Worm (Caenorhabditis elegans) whole organism, mixed stage, embryonic: ENCODE data around the gene T16G12.9.

Experiments
- M03D4.4 ChIP-seq: sonication (generic microtip); optimal IDR thresholded peaks from 2 replicates; lab custom pipeline; 2017; ENCODE audit warnings: mild to moderate bottlenecking, missing genetic modification characterization, missing compliant biosample characterization
- bed-3 ChIP-seq: fragments of 200-800 bp; sonication (Bioruptor generic); optimal IDR thresholded peaks from 3 replicates; lab custom pipeline; 2018; ENCODE audit warnings: mild to moderate bottlenecking, missing genetic modification characterization, moderate library complexity, missing compliant biosample characterization
- blmp-1 ChIP-seq: fragments of 150-350 bp; optimal IDR thresholded peaks from 2 replicates; lab custom pipeline; 2014; ENCODE audit warnings: missing biosample characterization, missing genetic modification characterization
- ceh-39 ChIP-seq: fragments of 150-350 bp; optimal IDR thresholded peaks from 2 replicates; lab custom pipeline; 2014; ENCODE audit warnings: missing biosample characterization, missing genetic modification characterization
- ceh-43 ChIP-seq: fragments of 200-800 bp; sonication (Bioruptor generic); optimal IDR thresholded peaks from 2 replicates; lab custom pipeline; 2018; ENCODE audit warnings: mild to moderate bottlenecking, missing genetic modification characterization, moderate library complexity, missing compliant biosample characterization
- ceh-83 ChIP-seq: fragments of 200-800 bp; sonication (Bioruptor generic); optimal IDR thresholded peaks from 2 replicates; lab custom pipeline; 2018; ENCODE audit warnings: mild to moderate bottlenecking, missing genetic modification characterization, missing compliant biosample characterization
- ces-1 ChIP-seq: fragments of 150-350 bp; optimal IDR thresholded peaks from 2 replicates; lab custom pipeline; 2014; ENCODE audit warnings: missing biosample characterization, missing genetic modification reagents, missing genetic modification characterization
- cnd-1 ChIP-seq: fragments of 200-800 bp; sonication (Bioruptor generic); optimal IDR thresholded peaks from 2 replicates; lab custom pipeline; 2018; ENCODE audit warnings: mild to moderate bottlenecking, missing genetic modification characterization, missing compliant biosample characterization
- drap-1 ChIP-seq: fragments of 200-800 bp; sonication (Bioruptor generic); optimal IDR thresholded peaks from 3 replicates; lab custom pipeline; 2018; ENCODE audit warnings: mild to moderate bottlenecking, missing genetic modification characterization, missing compliant biosample characterization
- elt-1 ChIP-seq: sonication (generic microtip); optimal IDR thresholded peaks from 2 replicates; lab custom pipeline; 2017; ENCODE audit warnings: missing genetic modification characterization, mild to moderate bottlenecking, missing compliant biosample characterization, antibody characterized with exemption, moderate library complexity, borderline replicate concordance; ENCODE audit not compliant: insufficient read depth
- elt-3 ChIP-seq: fragments of 150-350 bp; optimal IDR thresholded peaks from 2 replicates; lab custom pipeline; 2014; ENCODE audit warnings: missing biosample characterization, missing genetic modification characterization
- flh-1 ChIP-seq: fragments of 200-800 bp; sonication (Bioruptor generic); optimal IDR thresholded peaks from 2 replicates; lab custom pipeline; 2018; ENCODE audit warnings: mild to moderate bottlenecking, missing genetic modification characterization, moderate library complexity, missing compliant biosample characterization
- hlh-1 ChIP-seq: fragments of 150-350 bp; optimal IDR thresholded peaks from 2 replicates; lab custom pipeline; 2014; ENCODE audit warnings: missing biosample characterization, missing genetic modification reagents, missing genetic modification characterization
- lin-13 ChIP-seq: fragments of 150-350 bp; optimal IDR thresholded peaks from 2 replicates; lab custom pipeline; 2014; ENCODE audit warnings: missing biosample characterization, missing genetic modification characterization
- lin-32 ChIP-seq: fragments of 200-800 bp; sonication (Bioruptor generic); optimal IDR thresholded peaks from 2 replicates; lab custom pipeline; 2018; ENCODE audit warnings: mild to moderate bottlenecking, missing genetic modification characterization, missing compliant biosample characterization
- mab-5 ChIP-seq: fragments of 150-350 bp; optimal IDR thresholded peaks from 2 replicates; lab custom pipeline; 2014; ENCODE audit warnings: missing biosample characterization, missing genetic modification characterization
- mep-1 ChIP-seq: fragments of 150-350 bp; optimal IDR thresholded peaks from 2 replicates; lab custom pipeline; 2017; ENCODE audit warnings: missing biosample characterization, missing genetic modification reagents, missing genetic modification characterization, inconsistent platforms
- nhr-12 ChIP-seq: fragments of 150-350 bp; optimal IDR thresholded peaks from 2 replicates; lab custom pipeline; 2014; ENCODE audit warnings: missing biosample characterization, missing genetic modification characterization
- nhr-237 ChIP-seq: fragments of 150-350 bp; optimal IDR thresholded peaks from 2 replicates; lab custom pipeline; 2014; ENCODE audit warnings: missing biosample characterization, missing genetic modification characterization
- nhr-28 ChIP-seq: fragments of 150-350 bp; optimal IDR thresholded peaks from 2 replicates; lab custom pipeline; 2014; ENCODE audit warnings: missing biosample characterization, missing genetic modification characterization
- nhr-76 ChIP-seq: sonication (generic microtip); optimal IDR thresholded peaks from 2 replicates; lab custom pipeline; 2017; ENCODE audit warnings: missing biosample characterization, missing genetic modification characterization
- pha-4 ChIP-seq: fragments of 150-350 bp; optimal IDR thresholded peaks from 2 replicates; lab custom pipeline; 2018; ENCODE audit warnings: missing biosample characterization, missing genetic modification reagents, missing genetic modification characterization
- snpc-4 ChIP-seq: fragments of 150-350 bp; optimal IDR thresholded peaks from 2 replicates; lab custom pipeline; 2014; ENCODE audit warnings: missing biosample characterization, missing genetic modification characterization
- tbx-8 ChIP-seq: fragments of 200-800 bp; sonication (Bioruptor generic); optimal IDR thresholded peaks from 2 replicates; lab custom pipeline; 2018; ENCODE audit warnings: mild to moderate bottlenecking, missing genetic modification characterization, moderate library complexity, missing compliant biosample characterization
- unc-120 ChIP-seq: sonication (generic microtip); optimal IDR thresholded peaks from 2 replicates; lab custom pipeline; 2017; ENCODE audit warnings: missing genetic modification characterization, missing compliant biosample characterization; ENCODE audit not compliant: poor library complexity, severe bottlenecking
- unc-39 ChIP-seq: fragments of 150-350 bp; optimal IDR thresholded peaks from 2 replicates; lab custom pipeline; 2014; ENCODE audit warnings: missing biosample characterization, missing genetic modification characterization
- unc-62 ChIP-seq: fragments of 150-350 bp; optimal IDR thresholded peaks from 2 replicates; lab custom pipeline; 2014; ENCODE audit warnings: missing biosample characterization, missing genetic modification reagents, missing genetic modification characterization
- zip-8 ChIP-seq: fragments of 150-350 bp; optimal IDR thresholded peaks from 2 replicates; lab custom pipeline; 2014; ENCODE audit warnings: missing biosample characterization, missing genetic modification characterization

T16G12.9 gene

ce11 chrIII:10114662-10115061, 36.6 kb upstream of the T16G12.9 start, which contains the start of the genes ZK1128.1 and mett-10:
TSS of gene ZK1128.1 (minus strand) at chrIII:10114760.
TSS of gene mett-10 (plus strand) at chrIII:10115036.
- no peak for TF ChIP-seq lin-32 (GFP tag; lab: Kevin White, UChicago)
- peak; percentile 73 for TF ChIP-seq ces-1 (GFP tag; lab: Kevin White, UChicago)
- TF ChIP-seq unc-120 (tag; lab: Kevin White, UChicago) = no peak

DNA sequence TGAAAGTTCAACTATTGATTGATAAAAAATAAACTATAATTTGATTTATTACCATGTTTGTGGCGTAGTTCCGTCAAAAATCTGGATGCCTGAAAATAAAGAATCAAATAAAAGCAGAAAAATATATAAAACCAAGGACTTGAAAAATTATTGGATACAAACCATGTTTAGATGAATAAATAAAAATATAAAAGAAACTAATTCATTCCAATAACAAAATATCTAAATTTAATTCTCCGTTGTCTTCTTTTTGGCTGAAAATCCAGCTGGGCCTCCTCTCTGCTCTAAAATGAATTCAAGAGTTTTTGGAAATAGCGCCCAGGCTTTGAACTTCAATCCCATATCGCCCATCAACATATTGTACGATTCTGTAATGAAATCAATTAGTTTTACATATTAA, 34.9 kb upstream of the T16G12.9 start, which contains the start of gene vps-29:
vps-29 (minus strand) TSS at position 101 of the 400 bp plus-strand sequence.
- TF ChIP-seq ces-1 (GFP tag; lab: Kevin White, UChicago) (no peak), elt-1 (tag; lab: Kevin White, UChicago) (no peak), pha-4 (tag; lab: Kevin White, UChicago) (no peak), nhr-12 (tag; lab: Kevin White, UChicago) (no peak)

ce11 chrIII:10108995-10109394, 30.9 kb upstream of the T16G12.9 start, which contains the start of gene T16H12.9:
TSS of gene T16H12.9 (plus strand) at chrIII:10109295.
- TF ChIP-seq drap-1 = no peak
- TF ChIP-seq ceh-39 (tag; lab: Kevin White, UChicago) = no peak
- TF ChIP-seq blmp-1 (tag; lab: Kevin White, UChicago) = no peak
- TF ChIP-seq ceh-83 = no peak
- no peak for TF ChIP-seq elt-3
- TF ChIP-seq mab-5 (tag; lab: Kevin White, UChicago) = no peak
- no peak for TF ChIP-seq zip-8 (tag; lab: Kevin White, UChicago)
- no peak for TF ChIP-seq tbx-8 (GFP tag; lab: Kevin White, UChicago)
- TF ChIP-seq unc-120 (tag; lab: Kevin White, UChicago) = no peak
- no peak for TF ChIP-seq nhr-237 (tag; lab: Kevin White, UChicago)
- no peak for TF ChIP-seq hlh-1 (tag; lab: Kevin White, UChicago)
- TF ChIP-seq lin-13 (tag; lab: Kevin White, UChicago) = no peak
- no peak for TF ChIP-seq nhr-76 (tag; lab: Kevin White, UChicago)
- TF ChIP-seq ces-1 (GFP tag; lab: Kevin White, UChicago) = no peak
- no peak for TF ChIP-seq M03D4.4 (tag; lab: Kevin White, UChicago)
- no peak for TF ChIP-seq pha-4 (tag; lab: Kevin White, UChicago)

DNA sequence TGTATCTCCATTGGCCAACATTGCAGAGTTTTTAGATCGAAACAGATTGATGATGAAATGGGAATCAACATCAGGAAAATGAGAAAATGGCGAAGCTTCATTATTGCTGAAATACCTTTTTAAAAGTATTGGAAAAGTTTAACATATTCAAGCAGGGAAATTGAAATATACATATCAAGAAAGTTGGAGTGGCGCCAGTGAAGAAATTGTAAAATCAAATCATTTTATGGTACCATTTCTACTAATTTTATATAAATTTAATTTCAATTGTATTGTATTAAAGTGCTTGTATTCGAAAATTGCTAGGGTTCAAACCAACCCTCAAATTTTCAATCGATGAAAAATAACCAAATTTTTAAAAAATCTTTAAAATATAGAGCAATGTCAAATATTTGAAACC, 28.3 kb upstream of the T16G12.9 start, which contains the start of gene srt-55:
srt-55 (minus strand) TSS at position 101 of the 400 bp plus-strand sequence.
- TF ChIP-seq snpc-4 (tag; lab: Kevin White, UChicago) (no peak), mab-5 (tag; lab: Kevin White, UChicago) (no peak), mep-1 (tag; lab: Kevin White, UChicago) (no peak), bed-3 (GFP tag; lab: Kevin White, UChicago) (no peak), elt-1 (tag; lab: Kevin White, UChicago) (no peak), cnd-1 (tag; lab: Kevin White, UChicago) (no peak), ceh-43 (GFP tag; lab: Kevin White, UChicago) (no peak), lin-13 (tag; lab: Kevin White, UChicago) (no peak), hlh-1 (tag; lab: Kevin White, UChicago) (no peak)
- TF ChIP-seq, all 35 proteins: peak for 0

ce11 chrIII:10101352-10101751, 23.3 kb upstream of the T16G12.9 start, which contains the start of gene kel-10:
TSS of gene kel-10 (minus strand) at chrIII:10101452.
- TF ChIP-seq nhr-28 (tag; lab: Kevin White, UChicago) (no peak), tbx-8 (GFP tag; lab: Kevin White, UChicago) (no peak), mab-5 (tag; lab: Kevin White, UChicago) (no peak), hlh-1 (tag; lab: Kevin White, UChicago) (no peak), unc-120 (tag; lab: Kevin White, UChicago) (no peak), unc-39 (tag; lab: Kevin White, UChicago) (no peak), elt-1 (tag; lab: Kevin White, UChicago) (no peak), blmp-1 (tag; lab: Kevin White, UChicago) (no peak), lin-13 (tag; lab: Kevin White, UChicago) (no peak), nhr-237 (tag; lab: Kevin White, UChicago) (no peak), bed-3 (GFP tag; lab: Kevin White, UChicago) (no peak), flh-1 (GFP tag; lab: Kevin White, UChicago) (no peak), lin-32 (GFP tag; lab: Kevin White, UChicago) (no peak), unc-62 (no peak)
- TF ChIP-seq, all 35 proteins: peak for 0
